Worm (Caenorhabditis elegans): ENCODE measurements around the gene tab-1.
A peak's percentile ranks its signal among the peaks of the same experiment; 100 is the strongest.

The tab-1 gene

DNA sequence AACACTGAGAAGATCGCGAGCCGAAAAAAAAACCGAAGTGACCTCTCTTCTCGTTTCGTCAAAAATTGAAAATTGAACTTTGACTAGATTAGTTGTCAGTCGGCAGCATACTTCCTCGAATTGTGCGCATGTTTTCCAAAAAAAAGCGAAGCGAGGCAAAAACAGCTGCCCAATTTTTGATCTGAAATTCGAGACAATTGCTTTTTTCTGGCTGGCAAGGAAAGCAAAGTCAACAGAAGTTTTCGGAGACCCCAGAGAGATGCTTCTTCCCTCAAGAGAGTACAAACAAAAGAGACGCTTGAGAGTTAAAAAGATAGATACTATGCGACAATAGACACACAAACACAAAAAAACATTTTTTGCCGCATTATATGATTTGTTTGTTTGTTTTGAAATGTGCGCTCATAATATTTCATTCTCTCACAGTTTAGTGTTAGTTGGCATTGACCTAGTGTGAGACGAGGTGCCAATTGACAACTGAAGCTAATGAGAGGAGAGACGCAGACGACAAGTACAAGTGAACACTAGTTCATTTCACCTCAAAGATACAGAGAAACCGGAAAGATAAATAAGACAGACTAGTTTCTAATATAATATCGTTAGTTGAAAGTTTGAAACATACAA lies 33.0 kb downstream of the tab-1 start:
- TF ChIP-seq unc-55 (GFP tag; optimal IDR thresholded peaks at IDR 0.05) (peak; percentile 13), syd-9 (tag; optimal IDR thresholded peaks at IDR 0.05) (no peak), ref-2 (tag; optimal IDR thresholded peaks at IDR 0.05) (peak; percentile 27), tbx-2 (tag; optimal IDR thresholded peaks at IDR 0.05) (peak; percentile 42)

ce11 chrII:6836762-6837566 lies 33.8 kb downstream of the tab-1 start:
- TF ChIP-seq elt-2 (tag; optimal IDR thresholded peaks at IDR 0.05): peak; percentile 3
- no peak for TF ChIP-seq ama-1 (optimal IDR thresholded peaks at IDR 0.05)
- peak; percentile 77 for TF ChIP-seq ceh-34 (tag; optimal IDR thresholded peaks at IDR 0.05)
- TF ChIP-seq ceh-19 (GFP tag; optimal IDR thresholded peaks at IDR 0.05): peak; percentile 4
- no peak for TF ChIP-seq ceh-45 (GFP tag; IDR thresholded peaks at IDR 0.05)
- TF ChIP-seq ttx-3 (tag; optimal IDR thresholded peaks at IDR 0.05): no peak
- TF ChIP-seq ceh-9 (tag; optimal IDR thresholded peaks at IDR 0.05): no peak

ce11 chrII:6838270-6838878 lies 35.2 kb downstream of the tab-1 start:
- TF ChIP-seq ceh-14 (tag; optimal IDR thresholded peaks at IDR 0.05) (peak; percentile 61), unc-42 (tag; optimal IDR thresholded peaks at IDR 0.05) (peak; percentile 97), fkh-10 (GFP tag; optimal IDR thresholded peaks at IDR 0.05) (no peak), hlh-6 (tag; optimal IDR thresholded peaks at IDR 0.05) (no peak), lim-6 (tag; optimal IDR thresholded peaks at IDR 0.05) (peak; percentile 18), ceh-19 (GFP tag; optimal IDR thresholded peaks at IDR 0.05) (peak; percentile 0), ceh-31 (tag; optimal IDR thresholded peaks at IDR 0.05) (peak; percentile 53), tbx-2 (tag; optimal IDR thresholded peaks at IDR 0.05) (peak; percentile 5), odd-2 (tag; optimal IDR thresholded peaks at IDR 0.05) (no peak), sox-2 (GFP tag; IDR thresholded peaks at IDR 0.05) (peak; percentile 21; the same call in 1 of the 2 replicates), unc-3 (GFP tag; conservative IDR thresholded peaks at IDR 0.05) (peak; percentile 84), unc-3 (tag; optimal IDR thresholded peaks at IDR 0.05) (peak; percentile 96), ref-2 (tag; optimal IDR thresholded peaks at IDR 0.05) (no peak), unc-55 (GFP tag; optimal IDR thresholded peaks at IDR 0.05) (peak; percentile 83), mec-3 (tag; optimal IDR thresholded peaks at IDR 0.05; ENCODE audit: borderline replicate concordance) (no peak)

DNA sequence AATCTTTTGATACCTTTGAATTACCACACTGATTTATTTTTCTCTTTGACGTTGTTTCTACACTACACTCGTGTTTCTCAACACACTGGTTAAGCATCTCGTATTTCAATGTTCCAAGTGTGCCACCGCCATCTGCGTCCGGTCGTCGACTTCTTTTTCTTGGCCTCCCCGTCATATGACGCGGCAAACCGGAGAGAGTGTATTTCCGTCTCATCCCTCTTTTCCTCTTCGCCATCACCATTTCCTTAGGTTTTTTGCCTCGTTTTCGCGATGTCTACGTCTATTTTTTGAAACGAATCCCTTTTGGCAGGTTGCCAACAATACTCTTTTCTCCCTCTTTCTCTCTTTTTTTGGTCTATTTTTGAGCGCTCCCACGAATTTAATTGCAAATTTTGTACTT lies 35.9 kb downstream of the tab-1 start:
- TF ChIP-seq dmd-4 (tag; optimal IDR thresholded peaks at IDR 0.05; ENCODE audit: borderline replicate concordance): no peak
- no peak for TF ChIP-seq C08G9.2 (tag; optimal IDR thresholded peaks at IDR 0.05)
- no peak for TF ChIP-seq K09A11.1 (tag; optimal IDR thresholded peaks at IDR 0.05; ENCODE audit: insufficient read depth)
- peak; percentile 20 for TF ChIP-seq eyg-1 (tag; optimal IDR thresholded peaks at IDR 0.05)
- TF ChIP-seq sox-2 (GFP tag; IDR thresholded peaks at IDR 0.05): no peak
- TF ChIP-seq tbx-2 (tag; optimal IDR thresholded peaks at IDR 0.05): peak; percentile 46
- TF ChIP-seq ets-4 (tag; optimal IDR thresholded peaks at IDR 0.05): no peak
- no peak for TF ChIP-seq pha-4 (tag; optimal IDR thresholded peaks at IDR 0.05)
- peak; percentile 29 for TF ChIP-seq nfya-1 (tag; optimal IDR thresholded peaks at IDR 0.05)
- peak; percentile 96 for TF ChIP-seq ceh-34 (tag; optimal IDR thresholded peaks at IDR 0.05)
- peak; percentile 30 for TF ChIP-seq ceh-18 (tag; optimal IDR thresholded peaks at IDR 0.05)
- no peak for TF ChIP-seq ceh-22 (tag; optimal IDR thresholded peaks at IDR 0.05)
- TF ChIP-seq hlh-30 (tag; optimal IDR thresholded peaks at IDR 0.05; ENCODE audit: insufficient read depth): peak; percentile 75
- TF ChIP-seq unc-86 (tag; optimal IDR thresholded peaks at IDR 0.05): no peak

All from whole organism, late embryonic.